Worm (Caenorhabditis elegans): ENCODE data around the gene gnrr-2.

- no peak for TF ChIP-seq nhr-76 (tag; optimal IDR thresholded peaks at IDR 0.05)
- TF ChIP-seq nhr-12 (tag; optimal IDR thresholded peaks at IDR 0.05): no peak
- TF ChIP-seq nhr-28 (tag; optimal IDR thresholded peaks at IDR 0.05): no peak
- TF ChIP-seq ztf-11 (tag; optimal IDR thresholded peaks at IDR 0.05): no peak
- TF ChIP-seq mep-1 (tag; optimal IDR thresholded peaks at IDR 0.05): no peak
- TF ChIP-seq snpc-4 (tag; optimal IDR thresholded peaks at IDR 0.05): no peak
- TF ChIP-seq zip-8 (tag; optimal IDR thresholded peaks at IDR 0.05): no peak
These were observed 17.0 kb upstream of the gnrr-2 start, which contains the start of gene C15H11.10 for ce11 chrV:14391830-14392229.

Data from whole organism, mixed stage, embryonic.